Fruit fly (Drosophila melanogaster) whole organism, embryonic: Measurements from ENCODE around the gene galectin.

Source experiments
- CG1529 ChIP-seq: fragments of 200-800 bp; sonication (Bioruptor generic); optimal IDR thresholded peaks from 3 replicates; lab custom pipeline; 2018; ENCODE audit warnings: missing biosample characterization, missing genetic modification characterization
- psq ChIP-seq: fragments of 200-800 bp; sonication (Bioruptor generic); optimal IDR thresholded peaks from 2 replicates; lab custom pipeline; 2017; ENCODE audit warnings: missing biosample characterization, missing genetic modification characterization

DNA sequence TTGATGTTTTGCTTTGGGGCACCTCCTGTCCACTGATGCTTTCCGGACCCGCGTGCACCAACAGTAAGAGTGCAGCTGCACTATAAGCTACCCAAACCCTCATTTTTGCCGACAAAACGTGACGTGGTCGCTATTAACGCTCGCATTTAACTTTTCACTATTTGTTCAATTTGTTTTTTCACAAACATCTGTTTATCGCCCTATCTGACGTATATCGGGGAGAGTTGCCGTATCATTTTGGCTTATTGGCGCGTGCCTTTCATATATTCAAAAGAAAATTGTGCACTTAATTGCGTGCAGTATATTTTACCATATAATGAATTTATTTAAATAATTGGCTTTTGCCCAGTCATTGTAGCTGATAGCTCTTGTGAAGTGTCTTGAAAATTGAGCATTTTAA lies 35.0 kb downstream of the galectin start, which contains the start of the genes Nhe1 and Sam-S:
- TF ChIP-seq CG1529 (GFP tag; lab: Kevin White, UChicago) (no peak), psq (GFP tag; lab: Kevin White, UChicago) (no peak)
